Fruit fly (Drosophila melanogaster) whole organism, prepupa: ENCODE data around the gene CG31055.

Experiments
- CG10631 ChIP-seq: fragments of 200-800 bp; sonication (Bioruptor generic); optimal IDR thresholded peaks from 2 replicates; lab custom pipeline; 2016; ENCODE audit warnings: missing biosample characterization, missing genetic modification characterization
- CG10669 ChIP-seq: fragments of 200-800 bp; sonication (Bioruptor generic); optimal IDR thresholded peaks from 3 replicates; lab custom pipeline; 2018; ENCODE audit warnings: missing biosample characterization, mild to moderate bottlenecking, missing genetic modification characterization, moderate library complexity
- CG11762 ChIP-seq: fragments of 200-800 bp; sonication (Bioruptor generic); optimal IDR thresholded peaks from 3 replicates; lab custom pipeline; 2016; ENCODE audit warnings: missing biosample characterization, missing genetic modification characterization; ENCODE audit not compliant: insufficient read depth
- CG11902 ChIP-seq: fragments of 200-800 bp; sonication (Bioruptor generic); optimal IDR thresholded peaks from 3 replicates; lab custom pipeline; 2016; ENCODE audit warnings: missing biosample characterization, missing genetic modification characterization
- CG15336 ChIP-seq: fragments of 200-800 bp; sonication (Bioruptor generic); IDR thresholded peaks from 2 replicates; pipeline ENCODE4 v1.3.6; 2022; ENCODE audit warnings: missing biosample characterization, missing genetic modification characterization
- CG1621 ChIP-seq: fragments of 200-800 bp; sonication (Bioruptor generic); optimal IDR thresholded peaks from 3 replicates; lab custom pipeline; 2018; ENCODE audit warnings: missing biosample characterization, mild to moderate bottlenecking, missing genetic modification characterization
- CG16779 ChIP-seq: fragments of 200-800 bp; sonication (Bioruptor generic); optimal IDR thresholded peaks from 3 replicates; lab custom pipeline; 2017; ENCODE audit warnings: missing biosample characterization, mild to moderate bottlenecking, missing genetic modification characterization
- CG3032 ChIP-seq: fragments of 200-800 bp; optimal IDR thresholded peaks from 2 replicates; lab custom pipeline; 2019; ENCODE audit warnings: missing biosample characterization, mild to moderate bottlenecking, missing genetic modification characterization, moderate library complexity
- CG31627 ChIP-seq: fragments of 200-800 bp; sonication (Bioruptor generic); optimal IDR thresholded peaks from 3 replicates; lab custom pipeline; 2016; ENCODE audit warnings: missing biosample characterization, missing genetic modification characterization
- CG32006 ChIP-seq: fragments of 200-800 bp; sonication (Bioruptor generic); optimal IDR thresholded peaks from 3 replicates; lab custom pipeline; 2017; ENCODE audit warnings: missing biosample characterization, mild to moderate bottlenecking, missing genetic modification characterization
- CG34406 ChIP-seq: fragments of 200-800 bp; sonication (Bioruptor generic); optimal IDR thresholded peaks from 3 replicates; lab custom pipeline; 2016; ENCODE audit warnings: missing biosample characterization, missing genetic modification characterization
- CG3919 ChIP-seq: fragments of 200-800 bp; sonication (Bioruptor generic); optimal IDR thresholded peaks from 3 replicates; lab custom pipeline; 2016; ENCODE audit warnings: missing biosample characterization, missing genetic modification characterization
- CG4318 ChIP-seq: fragments of 200-800 bp; sonication (Bioruptor generic); optimal IDR thresholded peaks from 3 replicates; lab custom pipeline; 2017; ENCODE audit warnings: missing biosample characterization, mild to moderate bottlenecking, missing genetic modification characterization
- CG6163 ChIP-seq: fragments of 200-800 bp; sonication (Bioruptor generic); IDR thresholded peaks from 3 replicates; pipeline ENCODE4 v1.3.6; 2022; ENCODE audit warnings: missing biosample characterization, missing genetic modification characterization
- CG6276 ChIP-seq: fragments of 200-800 bp; sonication (Bioruptor generic); optimal IDR thresholded peaks from 2 replicates; lab custom pipeline; 2017; ENCODE audit warnings: missing biosample characterization, mild to moderate bottlenecking, missing genetic modification characterization
- CG6792 ChIP-seq: fragments of 200-800 bp; sonication (Bioruptor generic); optimal IDR thresholded peaks from 3 replicates; lab custom pipeline; 2016; ENCODE audit warnings: missing biosample characterization, missing genetic modification characterization
- CG6808 ChIP-seq: fragments of 200-800 bp; sonication (Bioruptor generic); optimal IDR thresholded peaks from 3 replicates; lab custom pipeline; 2017; ENCODE audit warnings: missing biosample characterization, missing genetic modification characterization, mild to moderate bottlenecking, moderate library complexity, missing genetic modification reagents
- CG6854 ChIP-seq: fragments of 200-800 bp; sonication (Bioruptor generic); optimal IDR thresholded peaks from 2 replicates; lab custom pipeline; 2017; ENCODE audit warnings: missing biosample characterization, mild to moderate bottlenecking, missing genetic modification characterization
- CG7368 ChIP-seq: fragments of 200-800 bp; sonication (Bioruptor generic); optimal IDR thresholded peaks from 3 replicates; lab custom pipeline; 2016; ENCODE audit warnings: missing biosample characterization, missing genetic modification characterization
- CG8119 ChIP-seq: fragments of 200-800 bp; sonication (Bioruptor generic); IDR thresholded peaks from 3 replicates; pipeline ENCODE4 v1.3.6; 2022; ENCODE audit warnings: missing biosample characterization, missing genetic modification characterization
- CG8319 ChIP-seq: fragments of 200-800 bp; sonication (Bioruptor generic); optimal IDR thresholded peaks from 3 replicates; lab custom pipeline; 2016; ENCODE audit warnings: missing biosample characterization, missing genetic modification characterization
- CG8632 ChIP-seq: fragments of 200-800 bp; sonication (Bioruptor generic); optimal IDR thresholded peaks from 3 replicates; lab custom pipeline; 2016; ENCODE audit warnings: missing biosample characterization, missing genetic modification characterization
- CG9139 ChIP-seq: fragments of 200-800 bp; sonication (Bioruptor generic); optimal IDR thresholded peaks from 3 replicates; lab custom pipeline; 2017; ENCODE audit warnings: missing biosample characterization, mild to moderate bottlenecking, missing genetic modification characterization
- Eip75B ChIP-seq: fragments of 200-800 bp; sonication (Bioruptor generic); optimal IDR thresholded peaks from 3 replicates; lab custom pipeline; 2016; ENCODE audit warnings: missing biosample characterization, missing genetic modification characterization
- Eip78C ChIP-seq: fragments of 200-800 bp; sonication (Bioruptor generic); peaks from one replicate; lab custom pipeline; 2016; ENCODE audit warnings: missing biosample characterization, missing genetic modification characterization
- Eip93F ChIP-seq: fragments of 200-800 bp; sonication (Bioruptor generic); optimal IDR thresholded peaks from 2 replicates; lab custom pipeline; 2016; ENCODE audit warnings: missing biosample characterization, mild to moderate bottlenecking, missing genetic modification characterization
- Ets21C ChIP-seq: fragments of 200-800 bp; sonication (Bioruptor generic); optimal IDR thresholded peaks from 3 replicates; lab custom pipeline; 2016; ENCODE audit warnings: missing biosample characterization, missing genetic modification characterization
- Ets96B ChIP-seq: fragments of 200-800 bp; optimal IDR thresholded peaks from 2 replicates; lab custom pipeline; 2019; ENCODE audit warnings: missing biosample characterization, mild to moderate bottlenecking, missing genetic modification characterization, moderate library complexity
- Hr38 ChIP-seq: sonication (Bioruptor generic); optimal IDR thresholded peaks from 2 replicates; lab custom pipeline; 2016; ENCODE audit warnings: missing biosample characterization, missing genetic modification characterization
- Hr39 ChIP-seq: fragments of 200-800 bp; sonication (Bioruptor generic); optimal IDR thresholded peaks from 2 replicates; lab custom pipeline; 2016; ENCODE audit warnings: missing biosample characterization, missing genetic modification characterization
- Hr4 ChIP-seq: fragments of 200-800 bp; sonication (Bioruptor generic); optimal IDR thresholded peaks from 3 replicates; lab custom pipeline; 2016; ENCODE audit warnings: missing biosample characterization, missing genetic modification characterization
- Met ChIP-seq: fragments of 200-800 bp; sonication (Bioruptor generic); optimal IDR thresholded peaks from 3 replicates; lab custom pipeline; 2016; ENCODE audit warnings: missing biosample characterization, missing genetic modification characterization
- Smox ChIP-seq: fragments of 200-800 bp; sonication (Bioruptor generic); optimal IDR thresholded peaks from 3 replicates; lab custom pipeline; 2016; ENCODE audit warnings: missing biosample characterization, missing genetic modification characterization
- Sox102F ChIP-seq: fragments of 200-800 bp; sonication (Bioruptor generic); optimal IDR thresholded peaks from 2 replicates; lab custom pipeline; 2016; ENCODE audit warnings: missing biosample characterization, mild to moderate bottlenecking, missing genetic modification characterization
- Sox14 ChIP-seq: fragments of 200-800 bp; sonication (Bioruptor generic); optimal IDR thresholded peaks from 3 replicates; lab custom pipeline; 2016; ENCODE audit warnings: missing biosample characterization, missing genetic modification characterization
- achi ChIP-seq: fragments of 200-800 bp; sonication (Bioruptor generic); optimal IDR thresholded peaks from 3 replicates; lab custom pipeline; 2016; ENCODE audit warnings: missing biosample characterization, missing genetic modification characterization
- acj6 ChIP-seq: fragments of 200-800 bp; sonication (Bioruptor generic); optimal IDR thresholded peaks from 3 replicates; lab custom pipeline; 2016; ENCODE audit warnings: missing biosample characterization, missing genetic modification characterization
- cyc ChIP-seq: fragments of 200-800 bp; sonication (Bioruptor generic); optimal IDR thresholded peaks from 3 replicates; lab custom pipeline; 2016; ENCODE audit warnings: missing biosample characterization, missing genetic modification characterization
- dsx ChIP-seq: fragments of 200-800 bp; optimal IDR thresholded peaks from 3 replicates; lab custom pipeline; 2019; ENCODE audit warnings: missing biosample characterization, mild to moderate bottlenecking, missing genetic modification characterization, moderate library complexity; ENCODE audit not compliant: poor library complexity, severe bottlenecking
- eg ChIP-seq: fragments of 200-800 bp; sonication (Bioruptor generic); IDR thresholded peaks from 3 replicates; pipeline ENCODE4 v1.3.6; 2022; ENCODE audit warnings: missing biosample characterization, missing genetic modification characterization
- esn ChIP-seq: fragments of 200-800 bp; sonication (Bioruptor generic); optimal IDR thresholded peaks from 2 replicates; lab custom pipeline; 2016; ENCODE audit warnings: missing biosample characterization, mild to moderate bottlenecking, missing genetic modification characterization, moderate library complexity
- fd59A ChIP-seq: fragments of 200-800 bp; sonication (Bioruptor generic); optimal IDR thresholded peaks from 2 replicates; lab custom pipeline; 2017; ENCODE audit warnings: missing biosample characterization, mild to moderate bottlenecking, missing genetic modification characterization, missing genetic modification reagents
- fd85E ChIP-seq: fragments of 200-800 bp; sonication (Bioruptor generic); optimal IDR thresholded peaks from 3 replicates; lab custom pipeline; 2016; ENCODE audit warnings: missing biosample characterization, missing genetic modification characterization
- fkh ChIP-seq: fragments of 200-800 bp; sonication (Bioruptor generic); optimal IDR thresholded peaks from 3 replicates; lab custom pipeline; 2017; ENCODE audit warnings: missing biosample characterization, mild to moderate bottlenecking, missing genetic modification characterization, moderate library complexity
- lz ChIP-seq: fragments of 200-800 bp; sonication (Bioruptor generic); optimal IDR thresholded peaks from 3 replicates; lab custom pipeline; 2016; ENCODE audit warnings: missing biosample characterization, missing genetic modification characterization
- pdm3 ChIP-seq: fragments of 200-800 bp; sonication (Bioruptor generic); optimal IDR thresholded peaks from 3 replicates; lab custom pipeline; 2016; ENCODE audit warnings: missing biosample characterization, missing genetic modification characterization
- salr ChIP-seq, 2 experiments: fragments of 200-800 bp; sonication (Bioruptor generic); optimal IDR thresholded peaks; 3 replicates each; lab custom pipeline; 2016 to 2018; ENCODE audit warnings: missing biosample characterization in 2 of 2, missing genetic modification characterization in 2 of 2, mild to moderate bottlenecking in 1 of 2
- spab ChIP-seq: fragments of 200-800 bp; sonication (Bioruptor generic); optimal IDR thresholded peaks from 2 replicates; lab custom pipeline; 2017; ENCODE audit warnings: missing biosample characterization, mild to moderate bottlenecking, missing genetic modification characterization, missing genetic modification reagents
- ss ChIP-seq, 2 experiments: fragments of 200-800 bp; sonication (Bioruptor generic); optimal IDR thresholded peaks; 2 replicates in 1 of 2; 3 replicates in 1 of 2; lab custom pipeline; 2017 to 2018; ENCODE audit warnings: mild to moderate bottlenecking in 2 of 2, missing biosample characterization in 2 of 2, missing genetic modification characterization in 2 of 2, moderate library complexity in 1 of 2
- svp ChIP-seq: fragments of 200-800 bp; sonication (Bioruptor generic); peaks from one replicate; lab custom pipeline; 2016; ENCODE audit warnings: missing biosample characterization, missing genetic modification characterization
- topi ChIP-seq: fragments of 200-800 bp; sonication (Bioruptor generic); optimal IDR thresholded peaks from 3 replicates; lab custom pipeline; 2016; ENCODE audit warnings: missing biosample characterization, missing genetic modification characterization

Gene CG31055

DNA sequence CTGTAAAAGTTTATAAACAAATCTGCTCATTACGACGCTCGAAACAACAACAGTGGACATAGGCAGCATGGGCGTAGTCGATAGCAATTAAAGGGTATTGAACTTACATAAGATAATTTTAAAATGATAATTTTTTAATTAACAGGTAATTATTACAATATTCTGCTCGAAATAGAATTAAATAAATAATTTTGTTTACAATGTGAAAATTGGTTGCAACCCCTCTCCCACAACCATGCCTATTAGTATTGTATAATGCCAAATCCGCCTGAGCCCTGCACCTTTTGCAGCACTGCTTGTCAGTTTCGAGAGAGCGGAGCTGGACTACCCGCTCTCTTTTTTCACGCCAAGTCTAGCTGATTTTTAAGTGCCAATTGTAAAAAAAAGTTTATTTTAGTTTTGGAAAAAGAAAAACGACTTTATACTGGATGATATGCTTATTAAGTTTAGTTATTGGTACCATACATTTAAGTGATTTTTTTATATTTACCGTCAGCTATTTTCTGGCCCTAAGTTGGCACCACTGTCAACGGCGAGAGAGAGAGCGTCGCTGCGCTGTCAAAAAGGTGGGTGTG, 51.8 kb downstream of the CG31055 start, which contains the start of the genes CG5611 and Mtl:
Gene CG5611, minus strand, starts transcription at position 51 of the 575 bp plus-strand sequence.
Gene Mtl, plus strand, starts transcription at position 403 of the 575 bp plus-strand sequence.
- TF ChIP-seq spab (GFP tag; lab: Kevin White, UChicago) (peak; percentile 99), CG10669 (GFP tag; lab: Kevin White, UChicago) (peak; percentile 99), acj6 (GFP tag; lab: Kevin White, UChicago) (peak; percentile 100), CG32006 (GFP tag; lab: Kevin White, UChicago) (peak; percentile 100), Eip78C (GFP tag; lab: Kevin White, UChicago) (peak; percentile 100), CG6792 (GFP tag; lab: Kevin White, UChicago) (peak; percentile 99), CG10631 (GFP tag; lab: Kevin White, UChicago) (peak; percentile 100), CG11902 (GFP tag; lab: Kevin White, UChicago) (peak; percentile 99), esn (peak; percentile 100), lz (GFP tag; lab: Kevin White, UChicago) (peak; percentile 99), Sox102F (GFP tag; lab: Kevin White, UChicago) (peak; percentile 99), CG7368 (GFP tag; lab: Kevin White, UChicago) (peak; percentile 99), CG8119 (GFP tag; lab: Robert Waterston, UW) (peak; percentile 100), CG6854 (peak; percentile 98), CG8632 (GFP tag; lab: Kevin White, UChicago) (peak; percentile 100), CG4318 (GFP tag; lab: Kevin White, UChicago) (peak; percentile 99), Eip93F (GFP tag; lab: Kevin White, UChicago) (peak; percentile 98), salr (GFP tag; optimal IDR thresholded peaks at IDR 0.05; lab: Kevin White, UChicago) (peak; percentile 99), CG15336 (GFP tag; lab: Robert Waterston, UW) (peak; percentile 100), CG34406 (peak; percentile 100), Eip75B (peak; percentile 99), dsx (GFP tag; lab: Kevin White, UChicago) (peak; percentile 99), CG31627 (GFP tag; lab: Kevin White, UChicago) (peak; percentile 99), CG8319 (GFP tag; lab: Kevin White, UChicago) (peak; percentile 99), CG16779 (tag; lab: Kevin White, UChicago) (peak; percentile 99), fkh (peak; percentile 98), fd59A (GFP tag; lab: Kevin White, UChicago) (peak; percentile 99), Hr39 (GFP tag; lab: Kevin White, UChicago) (peak; percentile 99), CG6163 (GFP tag; lab: Robert Waterston, UW) (peak; percentile 100), CG1621 (tag; lab: Kevin White, UChicago) (peak; percentile 99), CG9139 (GFP tag; lab: Kevin White, UChicago) (peak; percentile 99), achi (GFP tag; lab: Kevin White, UChicago) (peak; percentile 100), Hr4 (peak; percentile 99), Met (GFP tag; lab: Kevin White, UChicago) (peak; percentile 99), CG3919 (GFP tag; lab: Kevin White, UChicago) (peak; percentile 100), ss (GFP tag; optimal IDR thresholded peaks at IDR 0.05; lab: Kevin White, UChicago) (peak; percentile 98 to 99), CG11762 (GFP tag; lab: Kevin White, UChicago) (peak; percentile 99), svp (GFP tag; lab: Kevin White, UChicago) (peak; percentile 100), Ets21C (GFP tag; lab: Kevin White, UChicago) (peak; percentile 98), CG6276 (GFP tag; lab: Kevin White, UChicago) (peak; percentile 99), Ets96B (peak; percentile 100), CG6808 (GFP tag; lab: Kevin White, UChicago) (peak; percentile 98), Hr38 (peak; percentile 57), fd85E (peak; percentile 97), topi (GFP tag; lab: Kevin White, UChicago) (peak; percentile 99), eg (GFP tag; lab: Robert Waterston, UW) (peak; percentile 100), CG3032 (tag; lab: Kevin White, UChicago) (peak; percentile 100), cyc (peak; percentile 99), Sox14 (GFP tag; lab: Kevin White, UChicago) (peak; percentile 99), pdm3 (peak; percentile 99), Smox (GFP tag; lab: Kevin White, UChicago) (peak; percentile 99)
